Fruit fly (Drosophila melanogaster): ENCODE results near the gene CG7024.

The CG7024 gene

DNA sequence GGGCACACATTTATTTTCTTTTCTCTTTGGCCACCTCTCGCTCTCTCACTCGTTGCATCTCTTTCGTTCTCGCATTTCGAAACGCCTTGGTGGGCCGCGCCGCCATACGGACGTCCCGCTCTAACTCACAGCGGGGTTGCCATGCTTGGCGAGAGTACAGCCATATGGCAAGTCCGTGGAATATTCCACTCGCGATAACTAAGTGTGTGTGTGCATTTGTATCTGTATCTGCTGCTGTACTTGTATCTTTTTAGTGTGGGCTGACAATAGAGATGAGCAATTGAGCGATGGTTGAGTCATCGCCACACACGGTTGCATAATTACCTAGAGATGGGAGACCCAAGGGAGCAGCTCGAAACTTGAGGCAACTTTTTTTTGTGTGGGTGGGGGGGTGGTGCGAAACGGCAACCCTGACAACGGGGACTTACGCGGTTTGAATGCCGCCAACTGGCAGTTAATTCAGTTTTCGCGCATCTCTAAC is 20.6 kb upstream of the CG7024 start (continued):
- TF ChIP-seq ERR (GFP tag; optimal IDR thresholded peaks at IDR 0.05) (peak; percentile 79), dpn (GFP tag; optimal IDR thresholded peaks at IDR 0.05) (peak; percentile 86 to 89), CG15269 (tag; optimal IDR thresholded peaks at IDR 0.05) (peak; percentile 85), Dip2 (GFP tag; IDR thresholded peaks at IDR 0.05) (no peak), HmgD (GFP tag; optimal IDR thresholded peaks at IDR 0.05) (peak; percentile 92), CG9932 (GFP tag; IDR thresholded peaks at IDR 0.05) (peak; percentile 95), CG42726 (GFP tag; IDR thresholded peaks at IDR 0.05; ENCODE audit: partially characterized antibody) (peak; percentile 91), Six4 (GFP tag; optimal IDR thresholded peaks at IDR 0.05) (peak; percentile 62), CG10431 (GFP tag; optimal IDR thresholded peaks at IDR 0.05) (no peak), CG13624 (GFP tag; optimal IDR thresholded peaks at IDR 0.05) (peak; percentile 87), Usf (GFP tag; optimal IDR thresholded peaks at IDR 0.05) (peak; percentile 56), lola (GFP tag; optimal IDR thresholded peaks at IDR 0.05) (peak in 1 of 3 experiments; percentile 33), ci (GFP tag; IDR thresholded peaks at IDR 0.05) (peak; percentile 88), CG12769 (tag; optimal IDR thresholded peaks at IDR 0.05) (peak; percentile 95), CG12391 (tag; optimal IDR thresholded peaks at IDR 0.05) (peak; percentile 77), wor (GFP tag; IDR thresholded peaks at IDR 0.05) (peak; percentile 53; the same call in 1 of the 2 replicates), CG14441 (GFP tag; IDR thresholded peaks at IDR 0.05) (peak; percentile 92), pzg (GFP tag; optimal IDR thresholded peaks at IDR 0.05) (peak; percentile 94), CG11504 (tag; optimal IDR thresholded peaks at IDR 0.05) (peak; percentile 86), gce (GFP tag; IDR thresholded peaks at IDR 0.05) (peak; percentile 62; the same call in 1 of the 3 replicates), Bteb2 (GFP tag; optimal IDR thresholded peaks at IDR 0.05) (peak; percentile 67), Gug (GFP tag; IDR thresholded peaks at IDR 0.05) (peak; percentile 93), CG2678 (tag; optimal IDR thresholded peaks at IDR 0.05) (peak; percentile 84), CG17802 (tag; optimal IDR thresholded peaks at IDR 0.05) (peak; percentile 21), Oli (tag; optimal IDR thresholded peaks at IDR 0.05) (peak; percentile 75), TFAM (GFP tag; optimal IDR thresholded peaks at IDR 0.05) (no peak), CG11560 (tag; IDR thresholded peaks at IDR 0.05) (peak; percentile 78), B-H2 (GFP tag; optimal IDR thresholded peaks at IDR 0.05) (peak; percentile 79), CG32772 (GFP tag; IDR thresholded peaks at IDR 0.05) (peak; percentile 89), CG3847 (GFP tag; IDR thresholded peaks at IDR 0.05) (peak; percentile 93), org-1 (GFP tag; optimal IDR thresholded peaks at IDR 0.05) (peak; percentile 58), H2.0 (GFP tag; IDR thresholded peaks at IDR 0.05) (peak; percentile 93), pita (GFP tag; optimal IDR thresholded peaks at IDR 0.05) (no peak), CG30431 (GFP tag; optimal IDR thresholded peaks at IDR 0.05) (peak; percentile 68), CG12104 (GFP tag; optimal IDR thresholded peaks at IDR 0.05) (peak; percentile 70), CG18619 (GFP tag; optimal IDR thresholded peaks at IDR 0.05) (peak; percentile 78), CG1603 (tag; optimal IDR thresholded peaks at IDR 0.05) (peak; percentile 86), Meics (GFP tag; optimal IDR thresholded peaks at IDR 0.05) (peak; percentile 84), CG33213 (GFP tag; optimal IDR thresholded peaks at IDR 0.05) (peak; percentile 75), ken (GFP tag; IDR thresholded peaks at IDR 0.05) (peak; percentile 89), phol (tag; optimal IDR thresholded peaks at IDR 0.05) (peak; percentile 71), dmrt99B (tag; optimal IDR thresholded peaks at IDR 0.05) (peak; percentile 80), stwl (tag; optimal IDR thresholded peaks at IDR 0.05) (peak; percentile 98), gcm (GFP tag; optimal IDR thresholded peaks at IDR 0.05) (peak; percentile 51), CG13296 (GFP tag; optimal IDR thresholded peaks at IDR 0.05) (peak; percentile 77), CG5180 (GFP tag; optimal IDR thresholded peaks at IDR 0.05) (peak; percentile 40), CG3163 (GFP tag; optimal IDR thresholded peaks at IDR 0.05) (peak; percentile 76), CG11696 (GFP tag; IDR thresholded peaks at IDR 0.05) (peak; percentile 75), CG12071 (GFP tag; optimal IDR thresholded peaks at IDR 0.05) (peak; percentile 73), CG2199 (GFP tag; IDR thresholded peaks at IDR 0.05) (0 out of 3 replicates have a peak, but pooled peaks have one; percentile 56)

Data from whole organism, embryonic.